Worm (Caenorhabditis elegans) whole organism, L3 larva: ENCODE data around the gene ZK287.9.

Source experiments
- R02D3.7 ChIP-seq: fragments of 150-350 bp; optimal IDR thresholded peaks from 2 replicates; lab custom pipeline; 2014; ENCODE audit warnings: missing biosample characterization, missing genetic modification characterization
- ZK546.5 ChIP-seq: sonication (generic microtip); optimal IDR thresholded peaks from 2 replicates; lab custom pipeline; 2017; ENCODE audit warnings: missing biosample characterization, missing genetic modification characterization
- aly-2 ChIP-seq: fragments of 150-350 bp; optimal IDR thresholded peaks from 2 replicates; lab custom pipeline; 2014; ENCODE audit warnings: missing biosample characterization, missing genetic modification characterization
- ama-1 ChIP-seq: fragments of 150-350 bp; optimal IDR thresholded peaks from 2 replicates; lab custom pipeline; 2018
- ceh-28 ChIP-seq: fragments of 150-350 bp; optimal IDR thresholded peaks from 2 replicates; lab custom pipeline; 2014; ENCODE audit warnings: missing biosample characterization, missing genetic modification reagents, missing genetic modification characterization
- ceh-9 ChIP-seq: sonication (generic microtip); optimal IDR thresholded peaks from 2 replicates; lab custom pipeline; 2018; ENCODE audit warnings: missing biosample characterization, missing genetic modification characterization
- daf-12 ChIP-seq: fragments of 150-350 bp; optimal IDR thresholded peaks from 2 replicates; lab custom pipeline; 2014; ENCODE audit warnings: missing biosample characterization, missing genetic modification reagents, missing genetic modification characterization
- egl-27 ChIP-seq: sonication (generic microtip); optimal IDR thresholded peaks from 4 replicates; lab custom pipeline; 2017; ENCODE audit warnings: missing biosample characterization, missing genetic modification reagents, missing genetic modification characterization
- egl-5 ChIP-seq: fragments of 150-350 bp; optimal IDR thresholded peaks from 2 replicates; lab custom pipeline; 2017; ENCODE audit warnings: missing biosample characterization, missing genetic modification reagents, missing genetic modification characterization, inconsistent platforms
- elt-2 ChIP-seq: sonication (generic microtip); optimal IDR thresholded peaks from 2 replicates; lab custom pipeline; 2016; ENCODE audit warnings: missing genetic modification reagents, mild to moderate bottlenecking, missing genetic modification characterization, missing compliant biosample characterization
- eor-1 ChIP-seq, 2 experiments: fragments of 150-350 bp; optimal IDR thresholded peaks; 2 replicates each; lab custom pipeline; 2014 to 2018; ENCODE audit warnings: missing biosample characterization in 2 of 2, missing genetic modification characterization in 2 of 2
- fkh-10 ChIP-seq: sonication (generic microtip); optimal IDR thresholded peaks from 2 replicates; lab custom pipeline; 2017; ENCODE audit warnings: missing biosample characterization, missing genetic modification reagents, missing genetic modification characterization
- fkh-2 ChIP-seq: fragments of 150-350 bp; optimal IDR thresholded peaks from 2 replicates; lab custom pipeline; 2014; ENCODE audit warnings: missing biosample characterization, missing genetic modification reagents, missing genetic modification characterization
- fos-1 ChIP-seq: fragments of 150-350 bp; optimal IDR thresholded peaks from 2 replicates; lab custom pipeline; 2014; ENCODE audit warnings: missing biosample characterization, missing genetic modification characterization
- hmg-11 ChIP-seq: sonication (generic microtip); optimal IDR thresholded peaks from 2 replicates; lab custom pipeline; 2016; ENCODE audit warnings: missing genetic modification characterization, missing compliant biosample characterization
- jun-1 ChIP-seq: fragments of 150-350 bp; optimal IDR thresholded peaks from 2 replicates; lab custom pipeline; 2014; ENCODE audit warnings: missing biosample characterization, missing genetic modification reagents, missing genetic modification characterization
- lin-15B ChIP-seq: fragments of 150-350 bp; optimal IDR thresholded peaks from 2 replicates; lab custom pipeline; 2014; ENCODE audit warnings: missing biosample characterization, missing genetic modification characterization
- lin-39 ChIP-seq: fragments of 150-350 bp; optimal IDR thresholded peaks from 2 replicates; lab custom pipeline; 2018; ENCODE audit warnings: missing biosample characterization, missing genetic modification reagents, missing genetic modification characterization
- mml-1 ChIP-seq: fragments of 150-350 bp; sonication (generic microtip); optimal IDR thresholded peaks from 3 replicates; lab custom pipeline; 2014; ENCODE audit warnings: missing biosample characterization, missing genetic modification characterization
- nfya-1 ChIP-seq: sonication (generic microtip); optimal IDR thresholded peaks from 2 replicates; lab custom pipeline; 2017; ENCODE audit warnings: missing genetic modification characterization, mild to moderate bottlenecking, missing compliant biosample characterization, antibody characterized with exemption, moderate library complexity; ENCODE audit not compliant: insufficient read depth
- nhr-11 ChIP-seq: fragments of 150-350 bp; optimal IDR thresholded peaks from 2 replicates; lab custom pipeline; 2014; ENCODE audit warnings: missing biosample characterization, missing genetic modification characterization
- nhr-12 ChIP-seq: fragments of 150-350 bp; optimal IDR thresholded peaks from 2 replicates; lab custom pipeline; 2014; ENCODE audit warnings: missing biosample characterization, missing genetic modification characterization
- nhr-23 ChIP-seq: fragments of 150-350 bp; optimal IDR thresholded peaks from 2 replicates; lab custom pipeline; 2014; ENCODE audit warnings: missing biosample characterization, missing genetic modification reagents, missing genetic modification characterization
- nhr-25 ChIP-seq: sonication (generic microtip); optimal IDR thresholded peaks from 2 replicates; lab custom pipeline; 2017; ENCODE audit warnings: missing biosample characterization, missing genetic modification characterization
- nhr-28 ChIP-seq: fragments of 150-350 bp; optimal IDR thresholded peaks from 2 replicates; lab custom pipeline; 2014; ENCODE audit warnings: missing biosample characterization, missing genetic modification characterization
- nhr-43 ChIP-seq: sonication (generic microtip); optimal IDR thresholded peaks from 2 replicates; lab custom pipeline; 2016; ENCODE audit warnings: mild to moderate bottlenecking, missing genetic modification characterization, missing compliant biosample characterization; ENCODE audit not compliant: poor library complexity, severe bottlenecking
- nhr-67 ChIP-seq: fragments of 150-350 bp; optimal IDR thresholded peaks from 2 replicates; lab custom pipeline; 2014; ENCODE audit warnings: missing biosample characterization, missing genetic modification characterization
- nhr-76 ChIP-seq: fragments of 150-350 bp; sonication (generic microtip); optimal IDR thresholded peaks from 5 replicates; lab custom pipeline; 2014; ENCODE audit warnings: missing biosample characterization, missing genetic modification characterization
- nhr-77 ChIP-seq: fragments of 150-350 bp; optimal IDR thresholded peaks from 2 replicates; lab custom pipeline; 2014; ENCODE audit warnings: missing biosample characterization, missing genetic modification characterization
- pqm-1 ChIP-seq: fragments of 150-350 bp; optimal IDR thresholded peaks from 2 replicates; lab custom pipeline; 2017; ENCODE audit warnings: missing biosample characterization, missing genetic modification characterization, inconsistent platforms
- sea-2 ChIP-seq: fragments of 150-350 bp; sonication (generic microtip); optimal IDR thresholded peaks from 4 replicates; lab custom pipeline; 2014; ENCODE audit warnings: missing biosample characterization, missing genetic modification reagents, missing genetic modification characterization
- skn-1 ChIP-seq: fragments of 150-350 bp; optimal IDR thresholded peaks from 2 replicates; lab custom pipeline; 2014; ENCODE audit warnings: missing biosample characterization, missing genetic modification characterization
- snpc-4 ChIP-seq: fragments of 150-350 bp; optimal IDR thresholded peaks from 2 replicates; lab custom pipeline; 2014; ENCODE audit warnings: missing biosample characterization, missing genetic modification characterization
- tbx-2 ChIP-seq: sonication (generic microtip); optimal IDR thresholded peaks from 2 replicates; lab custom pipeline; 2016; ENCODE audit warnings: mild to moderate bottlenecking, missing genetic modification characterization, missing compliant biosample characterization
- unc-39 ChIP-seq: sonication (generic microtip); optimal IDR thresholded peaks from 4 replicates; lab custom pipeline; 2017; ENCODE audit warnings: missing biosample characterization, missing genetic modification characterization
- zag-1 ChIP-seq: fragments of 150-350 bp; optimal IDR thresholded peaks from 2 replicates; lab custom pipeline; 2014; ENCODE audit warnings: missing biosample characterization, missing genetic modification characterization
- ztf-4 ChIP-seq: fragments of 150-350 bp; optimal IDR thresholded peaks from 2 replicates; lab custom pipeline; 2014; ENCODE audit warnings: missing biosample characterization, missing genetic modification characterization

ZK287.9 gene

ce11 chrV:9677977-9678376 is 1.2 kb upstream of the ZK287.9 start, which contains the start of gene cthd-1:
Gene cthd-1 (plus strand): TSS chrV:9678277.
- TF ChIP-seq nhr-11 (tag; lab: Kevin White, UChicago): no peak
- no peak for TF ChIP-seq mml-1 (tag; lab: Kevin White, UChicago)
- TF ChIP-seq R02D3.7 (tag; lab: Kevin White, UChicago): no peak
- no peak for TF ChIP-seq lin-39
- TF ChIP-seq ceh-28 (tag; lab: Kevin White, UChicago): no peak
- TF ChIP-seq zag-1 (tag; lab: Kevin White, UChicago): no peak
- no peak for TF ChIP-seq nhr-28 (tag; lab: Kevin White, UChicago)
- TF ChIP-seq fkh-10: no peak
- no peak for TF ChIP-seq hmg-11 (tag; lab: Kevin White, UChicago)
- no peak for TF ChIP-seq nhr-25
- no peak for TF ChIP-seq fkh-2 (tag; lab: Kevin White, UChicago)
- TF ChIP-seq egl-27: no peak
- no peak for TF ChIP-seq nhr-23 (tag; lab: Kevin White, UChicago)
- no peak for TF ChIP-seq nhr-77 (tag; lab: Kevin White, UChicago)
- TF ChIP-seq tbx-2 (tag; lab: Kevin White, UChicago): no peak

ce11 chrV:9680260-9680659 is 1.1 kb downstream of the ZK287.9 start:
- TF ChIP-seq ceh-28 (tag; lab: Kevin White, UChicago) (no peak), nhr-77 (tag; lab: Kevin White, UChicago) (no peak), fkh-10 (no peak), nhr-67 (tag; lab: Kevin White, UChicago) (no peak), elt-2 (tag; lab: Kevin White, UChicago) (no peak), ztf-4 (no peak), ZK546.5 (tag; lab: Kevin White, UChicago) (no peak), aly-2 (no peak), nfya-1 (tag; lab: Kevin White, UChicago) (no peak), lin-15B (tag; lab: Kevin White, UChicago) (no peak), jun-1 (no peak), fos-1 (no peak), ceh-9 (tag; lab: Kevin White, UChicago) (no peak), unc-39 (tag; lab: Kevin White, UChicago) (no peak), eor-1 (tag; optimal IDR thresholded peaks at IDR 0.05; lab: Kevin White, UChicago) (no peak), egl-27 (no peak), egl-5 (tag; lab: Kevin White, UChicago) (no peak)
- TF ChIP-seq, all 47 proteins: peak for 0

- TF ChIP-seq lin-15B (tag; lab: Kevin White, UChicago) (no peak), nhr-25 (no peak), daf-12 (tag; lab: Kevin White, UChicago) (no peak), sea-2 (no peak), snpc-4 (no peak), tbx-2 (tag; lab: Kevin White, UChicago) (no peak), nhr-77 (tag; lab: Kevin White, UChicago) (no peak), nhr-43 (tag; lab: Kevin White, UChicago) (no peak), fos-1 (no peak), zag-1 (tag; lab: Kevin White, UChicago) (no peak), pqm-1 (tag; lab: Kevin White, UChicago) (no peak), nhr-12 (tag; lab: Kevin White, UChicago) (no peak), ZK546.5 (tag; lab: Kevin White, UChicago) (no peak), fkh-10 (no peak), nhr-76 (tag; lab: Kevin White, UChicago) (no peak), mml-1 (tag; lab: Kevin White, UChicago) (no peak), skn-1 (tag; lab: Kevin White, UChicago) (no peak)
These were observed 6.4 kb downstream of the ZK287.9 start, which contains the start of gene ZK287.4 for ce11 chrV:9685559-9685958. Gene ZK287.4 (minus strand): TSS chrV:9685659.

- TF ChIP-seq ama-1 (lab: Kevin White, UChicago) (peak; percentile 32), aly-2 (no peak), tbx-2 (tag; lab: Kevin White, UChicago) (no peak), fos-1 (no peak), lin-39 (no peak), daf-12 (tag; lab: Kevin White, UChicago) (no peak)
- TF ChIP-seq, all 47 proteins: peak for 1
These were observed 10.2 kb downstream of the ZK287.9 start for ce11 chrV:9689364-9689763.
